Worm (Caenorhabditis elegans): ENCODE results near the gene F19C6.4.
A peak's percentile ranks its signal among the peaks of the same experiment; 100 is the strongest.

Gene F19C6.4

DNA sequence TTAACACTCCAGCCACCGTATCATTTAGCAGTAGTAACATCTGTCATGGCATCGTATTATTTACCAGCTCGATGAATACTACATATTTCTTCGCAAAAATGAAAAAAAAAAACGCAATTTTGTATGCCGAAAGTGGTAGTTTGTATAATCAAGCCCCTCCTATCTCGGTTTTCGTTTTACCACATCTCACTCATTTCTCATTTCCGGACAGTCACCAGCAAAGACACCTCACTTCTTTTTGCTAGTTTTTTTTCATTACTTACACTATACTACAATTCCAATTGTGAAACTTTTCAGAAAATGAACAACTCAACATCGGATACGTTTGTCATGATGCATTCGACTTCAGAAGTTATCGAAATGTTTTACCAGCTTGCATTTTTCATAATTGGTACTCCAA is 31.3 kb upstream of the F19C6.4 start, which contains the start of gene gnrr-3:
gnrr-3 (plus strand) TSS at position 301 of the 400 bp plus-strand sequence.
- TF ChIP-seq blmp-1 (tag; optimal IDR thresholded peaks at IDR 0.05; ENCODE audit: insufficient read depth) (no peak), R02D3.7 (tag; optimal IDR thresholded peaks at IDR 0.05) (no peak), ztf-1 (GFP tag; conservative IDR thresholded peaks at IDR 0.05) (no peak)

- TF ChIP-seq C34F6.9 (tag; optimal IDR thresholded peaks at IDR 0.05) (no peak), snpc-4 (tag; optimal IDR thresholded peaks at IDR 0.05) (no peak), alr-1 (tag; optimal IDR thresholded peaks at IDR 0.05) (no peak), lin-13 (GFP tag; optimal IDR thresholded peaks at IDR 0.05) (no peak), elt-3 (tag; optimal IDR thresholded peaks at IDR 0.05) (no peak), nhr-23 (tag; optimal IDR thresholded peaks at IDR 0.05) (no peak), peb-1 (tag; optimal IDR thresholded peaks at IDR 0.05) (no peak), sma-3 (GFP tag; optimal IDR thresholded peaks at IDR 0.05) (no peak), crh-2 (tag; optimal IDR thresholded peaks at IDR 0.05) (no peak), ZK546.5 (tag; optimal IDR thresholded peaks at IDR 0.05) (no peak)
Observed at ce11 chrX:10047325-10047724, 29.5 kb upstream of the F19C6.4 start, which contains the start of gene ZC374.2. TSS of gene ZC374.2 (minus strand) at chrX:10047425.

DNA sequence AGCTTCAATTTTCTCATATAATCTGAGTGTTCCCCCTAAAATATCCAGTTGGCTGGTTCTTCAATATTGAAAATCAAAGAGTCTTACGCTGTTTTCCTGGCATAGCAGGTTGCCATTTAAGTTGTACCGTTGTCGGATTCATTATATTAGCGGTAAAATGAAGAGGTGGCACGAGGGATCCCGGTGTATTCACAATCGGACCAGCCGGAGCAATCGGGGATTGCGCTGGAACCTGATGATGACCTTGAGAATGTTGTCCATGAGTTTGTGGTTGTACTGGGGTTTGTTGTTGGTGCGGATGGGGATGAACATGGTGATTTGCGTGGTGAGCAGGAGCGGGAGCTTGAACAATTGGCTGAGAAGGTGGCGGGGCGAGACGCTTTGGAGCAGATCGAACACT is 26.6 kb upstream of the F19C6.4 start:
- TF ChIP-seq mbf-1 (tag; optimal IDR thresholded peaks at IDR 0.05) (no peak), nhr-237 (tag; optimal IDR thresholded peaks at IDR 0.05) (no peak), fos-1 (tag; optimal IDR thresholded peaks at IDR 0.05) (no peak), peb-1 (tag; optimal IDR thresholded peaks at IDR 0.05) (no peak), lsy-2 (tag; optimal IDR thresholded peaks at IDR 0.05) (no peak), lin-11 (tag; optimal IDR thresholded peaks at IDR 0.05) (no peak), ceh-16 (tag; optimal IDR thresholded peaks at IDR 0.05) (no peak), R02D3.7 (tag; optimal IDR thresholded peaks at IDR 0.05) (no peak), zag-1 (tag; optimal IDR thresholded peaks at IDR 0.05) (no peak)

- TF ChIP-seq snpc-4 (tag; optimal IDR thresholded peaks at IDR 0.05) (no peak), fos-1 (tag; optimal IDR thresholded peaks at IDR 0.05) (peak; percentile 8)
Observed at ce11 chrX:10030836-10031235, 13.0 kb upstream of the F19C6.4 start, which contains the start of gene sek-6. TSS of gene sek-6 (plus strand) at chrX:10031150.

DNA sequence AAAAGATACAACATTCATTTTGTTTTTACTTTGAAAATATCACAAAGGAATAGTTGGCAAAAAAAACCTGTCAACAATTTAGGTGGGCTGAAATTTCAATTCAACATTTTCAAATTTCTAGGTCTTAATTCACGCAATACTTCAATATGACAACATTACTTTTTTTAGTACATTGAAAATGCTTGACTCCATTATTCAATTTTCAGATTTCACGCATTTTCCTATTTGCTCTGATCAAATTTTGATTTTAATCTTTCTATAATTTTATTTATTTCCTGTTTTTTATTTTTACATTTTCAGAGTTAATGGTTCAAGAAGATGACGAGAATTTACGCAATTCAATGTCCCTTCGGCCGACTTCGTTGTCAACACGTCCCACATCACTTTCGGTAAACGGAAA is 9.7 kb upstream of the F19C6.4 start, which contains the start of gene mkk-4:
mkk-4 (plus strand) TSS at position 301 of the 400 bp plus-strand sequence.
- no peak for TF ChIP-seq ztf-11 (tag; optimal IDR thresholded peaks at IDR 0.05)
- TF ChIP-seq nhr-129 (tag; optimal IDR thresholded peaks at IDR 0.05), result no peak
- no peak for TF ChIP-seq fos-1 (tag; optimal IDR thresholded peaks at IDR 0.05)
- TF ChIP-seq ztf-4 (tag; optimal IDR thresholded peaks at IDR 0.05), result no peak
- no peak for TF ChIP-seq mbf-1 (tag; optimal IDR thresholded peaks at IDR 0.05)
- TF ChIP-seq nhr-25 (tag; optimal IDR thresholded peaks at IDR 0.05), result no peak
- TF ChIP-seq Y55F3AM.14 (GFP tag; optimal IDR thresholded peaks at IDR 0.05), result no peak
- TF ChIP-seq zag-1 (tag; optimal IDR thresholded peaks at IDR 0.05), result no peak
- TF ChIP-seq nhr-77 (tag; optimal IDR thresholded peaks at IDR 0.05), result no peak
- TF ChIP-seq peb-1 (tag; optimal IDR thresholded peaks at IDR 0.05), result no peak
- no peak for TF ChIP-seq lsy-2 (tag; optimal IDR thresholded peaks at IDR 0.05)
- no peak for TF ChIP-seq nhr-12 (tag; optimal IDR thresholded peaks at IDR 0.05)
- TF ChIP-seq skn-1 (tag; optimal IDR thresholded peaks at IDR 0.05), result no peak
- TF ChIP-seq lin-13 (GFP tag; optimal IDR thresholded peaks at IDR 0.05), result no peak
- TF ChIP-seq nhr-6 (tag; optimal IDR thresholded peaks at IDR 0.05), result no peak
- no peak for TF ChIP-seq lin-39 (tag; optimal IDR thresholded peaks at IDR 0.05)
- TF ChIP-seq elt-1 (tag; optimal IDR thresholded peaks at IDR 0.05), result no peak
- TF ChIP-seq nhr-237 (tag; optimal IDR thresholded peaks at IDR 0.05), result no peak
- no peak for TF ChIP-seq gmeb-1 (tag; optimal IDR thresholded peaks at IDR 0.05)
- no peak for TF ChIP-seq crh-2 (tag; optimal IDR thresholded peaks at IDR 0.05)

ce11 chrX:10026347-10026746 is 8.5 kb upstream of the F19C6.4 start:
- TF ChIP-seq alr-1 (tag; optimal IDR thresholded peaks at IDR 0.05) (no peak), sma-3 (GFP tag; optimal IDR thresholded peaks at IDR 0.05) (peak; percentile 23), dmd-4 (tag; optimal IDR thresholded peaks at IDR 0.05) (no peak), nhr-129 (tag; optimal IDR thresholded peaks at IDR 0.05) (peak; percentile 83), nhr-11 (tag; optimal IDR thresholded peaks at IDR 0.05) (no peak), F13H6.1 (tag; optimal IDR thresholded peaks at IDR 0.05) (peak; percentile 69), R02D3.7 (tag; optimal IDR thresholded peaks at IDR 0.05) (no peak), unc-62 (GFP tag; optimal IDR thresholded peaks at IDR 0.05) (no peak), lin-11 (tag; optimal IDR thresholded peaks at IDR 0.05) (no peak), C34F6.9 (tag; optimal IDR thresholded peaks at IDR 0.05) (peak; percentile 58), nhr-23 (tag; optimal IDR thresholded peaks at IDR 0.05) (no peak), peb-1 (tag; optimal IDR thresholded peaks at IDR 0.05) (no peak), nhr-21 (tag; optimal IDR thresholded peaks at IDR 0.05) (peak; percentile 26), ZK546.5 (tag; optimal IDR thresholded peaks at IDR 0.05) (no peak), fos-1 (tag; optimal IDR thresholded peaks at IDR 0.05) (peak; percentile 76), ceh-16 (tag; optimal IDR thresholded peaks at IDR 0.05) (peak; percentile 20), aly-2 (tag; optimal IDR thresholded peaks at IDR 0.05) (no peak), lsy-2 (tag; optimal IDR thresholded peaks at IDR 0.05) (peak in 1 of 2 experiments; percentile 51), ama-1 (optimal IDR thresholded peaks at IDR 0.05) (no peak), crh-2 (tag; optimal IDR thresholded peaks at IDR 0.05) (peak; percentile 67), mab-5 (tag; optimal IDR thresholded peaks at IDR 0.05) (peak; percentile 51), elt-1 (tag; optimal IDR thresholded peaks at IDR 0.05) (no peak), zag-1 (tag; optimal IDR thresholded peaks at IDR 0.05) (peak; percentile 63), elt-3 (tag; optimal IDR thresholded peaks at IDR 0.05) (no peak), blmp-1 (tag; optimal IDR thresholded peaks at IDR 0.05; ENCODE audit: insufficient read depth) (no peak), lin-13 (GFP tag; optimal IDR thresholded peaks at IDR 0.05) (peak; percentile 13), nhr-25 (tag; optimal IDR thresholded peaks at IDR 0.05) (peak; percentile 43), gmeb-1 (tag; optimal IDR thresholded peaks at IDR 0.05) (no peak), ceh-82 (tag; optimal IDR thresholded peaks at IDR 0.05) (no peak)
